Fruit fly (Drosophila melanogaster): ENCODE data around the gene CG11843.

The CG11843 gene

DNA sequence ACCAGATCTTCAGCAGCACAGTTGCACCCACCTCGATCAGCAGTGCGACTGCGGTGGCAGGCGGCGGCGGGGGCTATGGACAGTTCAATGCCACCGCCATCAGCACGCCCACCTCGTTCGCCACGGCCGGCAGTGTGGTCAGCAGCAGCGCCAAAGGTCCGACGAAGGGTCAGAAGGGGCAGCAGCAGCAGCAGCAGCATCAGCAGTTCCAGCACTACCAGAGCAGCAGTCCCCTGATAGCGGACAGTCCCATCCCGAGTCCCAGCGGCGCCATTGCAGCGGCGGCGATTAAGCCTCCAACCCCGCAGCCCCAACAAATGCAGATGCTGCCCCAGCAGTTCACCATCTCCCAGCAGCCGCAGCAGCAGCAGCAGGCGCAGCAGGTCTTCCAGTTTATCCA, 43.9 kb downstream of the CG11843 start:
- TF ChIP-seq ttk (optimal IDR thresholded peaks at IDR 0.05) (no peak), Myc (optimal IDR thresholded peaks at IDR 0.05) (no peak), psq (optimal IDR thresholded peaks at IDR 0.05) (no peak), h (optimal IDR thresholded peaks at IDR 0.05) (no peak), insv (optimal IDR thresholded peaks at IDR 0.05) (no peak), Sin3A (optimal IDR thresholded peaks at IDR 0.05) (no peak)

DNA sequence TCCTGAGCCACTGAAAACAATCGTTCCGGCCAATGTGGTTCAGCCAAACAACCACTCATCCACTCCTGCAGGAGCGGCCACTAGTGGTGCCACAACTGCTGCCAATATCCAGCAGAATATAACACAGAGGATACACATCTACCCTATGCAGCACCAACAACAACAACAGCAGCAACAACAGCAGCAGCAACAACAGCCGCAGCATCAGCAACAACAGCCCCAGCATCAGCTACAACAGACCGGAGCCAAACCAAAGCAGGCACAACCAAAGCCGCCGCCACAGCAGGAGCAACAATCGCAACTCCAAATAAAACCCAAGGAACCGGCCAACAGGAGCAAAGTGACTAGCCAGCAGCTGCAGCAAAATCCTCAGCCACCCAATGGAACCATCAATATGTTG, 49.1 kb downstream of the CG11843 start:
- TF ChIP-seq h (optimal IDR thresholded peaks at IDR 0.05) (no peak), Sin3A (optimal IDR thresholded peaks at IDR 0.05) (no peak), ttk (optimal IDR thresholded peaks at IDR 0.05) (no peak)

All from Kc167 (cell line).